Fruit fly (Drosophila melanogaster) whole organism, embryonic: ENCODE results near the gene Agpat1.

ENCODE experiments used
- Aef1 ChIP-seq: fragments of 200-800 bp; sonication (Bioruptor generic); IDR thresholded peaks from 3 replicates; pipeline ENCODE4 v1.3.6; 2022; ENCODE audit warnings: missing biosample characterization, missing genetic modification characterization
- CG1024 ChIP-seq: fragments of 200-800 bp; sonication (Bioruptor generic); IDR thresholded peaks from 2 replicates; pipeline ENCODE4 v1.3.6; 2022; ENCODE audit warnings: missing biosample characterization, missing genetic modification characterization
- CG10366 ChIP-seq: fragments of 200-800 bp; sonication (Bioruptor generic); IDR thresholded peaks from 2 replicates; pipeline ENCODE4 v1.3.6; 2022; ENCODE audit warnings: missing biosample characterization, missing genetic modification characterization
- CG10543 ChIP-seq: fragments of 200-800 bp; sonication (Bioruptor generic); optimal IDR thresholded peaks from 3 replicates; lab custom pipeline; 2017; ENCODE audit warnings: missing biosample characterization, mild to moderate bottlenecking, missing genetic modification characterization, moderate library complexity
- CG12071 ChIP-seq: fragments of 200-800 bp; sonication (Bioruptor generic); optimal IDR thresholded peaks from 3 replicates; lab custom pipeline; 2018; ENCODE audit warnings: missing biosample characterization, mild to moderate bottlenecking, missing genetic modification characterization
- CG12299 ChIP-seq: fragments of 200-800 bp; sonication (Bioruptor generic); optimal IDR thresholded peaks from 2 replicates; lab custom pipeline; 2018; ENCODE audit warnings: missing biosample characterization, mild to moderate bottlenecking, missing genetic modification characterization
- CG1233 ChIP-seq: fragments of 200-800 bp; sonication (Bioruptor generic); optimal IDR thresholded peaks from 4 replicates; lab custom pipeline; 2018; ENCODE audit warnings: missing biosample characterization, mild to moderate bottlenecking, missing genetic modification characterization
- CG16813 ChIP-seq: fragments of 200-800 bp; sonication (Bioruptor generic); IDR thresholded peaks from 3 replicates; pipeline ENCODE4 v1.3.6; 2022; ENCODE audit warnings: missing biosample characterization, missing genetic modification characterization; ENCODE audit not compliant: partially characterized antibody
- CG17186 ChIP-seq: fragments of 200-800 bp; sonication (Bioruptor generic); optimal IDR thresholded peaks from 3 replicates; lab custom pipeline; 2017; ENCODE audit warnings: missing biosample characterization, missing genetic modification reagents, missing genetic modification characterization
- CG1792 ChIP-seq: fragments of 200-800 bp; sonication (Bioruptor generic); optimal IDR thresholded peaks from 2 replicates; lab custom pipeline; 2016; ENCODE audit warnings: missing biosample characterization, missing genetic modification characterization
- CG2120 ChIP-seq: fragments of 200-800 bp; sonication (Bioruptor generic); optimal IDR thresholded peaks from 3 replicates; lab custom pipeline; 2016; ENCODE audit warnings: missing biosample characterization, missing genetic modification characterization
- CG2129 ChIP-seq: fragments of 200-800 bp; sonication (Bioruptor generic); IDR thresholded peaks from 2 replicates; pipeline ENCODE4 v1.3.6; 2022; ENCODE audit warnings: missing biosample characterization, missing genetic modification characterization; ENCODE audit not compliant: partially characterized antibody
- CG30431 ChIP-seq: fragments of 200-800 bp; sonication (Bioruptor generic); optimal IDR thresholded peaks from 2 replicates; lab custom pipeline; 2017; ENCODE audit warnings: missing biosample characterization, missing genetic modification characterization
- CG32532 ChIP-seq: fragments of 200-800 bp; sonication (Bioruptor generic); IDR thresholded peaks from 2 replicates; pipeline ENCODE4 v1.3.6; 2022; ENCODE audit warnings: missing biosample characterization, missing genetic modification characterization
- CG32772 ChIP-seq: fragments of 200-800 bp; sonication (Bioruptor generic); IDR thresholded peaks from 2 replicates; pipeline ENCODE4 v1.3.6; 2022; ENCODE audit warnings: missing biosample characterization, missing genetic modification characterization
- CG34422 ChIP-seq: fragments of 200-800 bp; sonication (Bioruptor generic); IDR thresholded peaks from 3 replicates; pipeline ENCODE4 v1.3.6; 2022; ENCODE audit warnings: missing biosample characterization, missing genetic modification characterization
- CG3995 ChIP-seq: fragments of 200-800 bp; sonication (Bioruptor generic); optimal IDR thresholded peaks from 3 replicates; lab custom pipeline; 2016; ENCODE audit warnings: missing biosample characterization, missing genetic modification characterization
- CG4404 ChIP-seq: fragments of 200-800 bp; sonication (Bioruptor generic); IDR thresholded peaks from 2 replicates; pipeline ENCODE4 v1.3.6; 2022; ENCODE audit warnings: missing biosample characterization, missing genetic modification characterization
- CG6654 ChIP-seq: fragments of 200-800 bp; sonication (Bioruptor generic); optimal IDR thresholded peaks from 2 replicates; lab custom pipeline; 2017; ENCODE audit warnings: missing biosample characterization, mild to moderate bottlenecking, missing genetic modification characterization
- CG6854 ChIP-seq: fragments of 200-800 bp; sonication (Bioruptor generic); optimal IDR thresholded peaks from 3 replicates; lab custom pipeline; 2017; ENCODE audit warnings: missing biosample characterization, mild to moderate bottlenecking, missing genetic modification characterization
- CG7357 ChIP-seq: fragments of 200-800 bp; sonication (Bioruptor generic); IDR thresholded peaks from 3 replicates; pipeline ENCODE4 v1.3.6; 2022; ENCODE audit warnings: missing biosample characterization, missing genetic modification characterization
- CG8388 ChIP-seq: fragments of 200-800 bp; sonication (Bioruptor generic); optimal IDR thresholded peaks from 2 replicates; lab custom pipeline; 2019; ENCODE audit warnings: missing biosample characterization, mild to moderate bottlenecking, missing genetic modification characterization, moderate library complexity
- CG9215 ChIP-seq: fragments of 200-800 bp; sonication (Bioruptor generic); IDR thresholded peaks from 2 replicates; pipeline ENCODE4 v1.3.6; 2022; ENCODE audit warnings: missing biosample characterization, missing genetic modification characterization
- CG9876 ChIP-seq: fragments of 200-800 bp; sonication (Bioruptor generic); optimal IDR thresholded peaks from 2 replicates; lab custom pipeline; 2016; ENCODE audit warnings: missing biosample characterization, missing genetic modification characterization
- CG9932 ChIP-seq: fragments of 200-800 bp; sonication (Bioruptor generic); IDR thresholded peaks from 2 replicates; pipeline ENCODE4 v1.3.6; 2022; ENCODE audit warnings: missing biosample characterization, missing genetic modification characterization
- Dbx ChIP-seq: fragments of 200-800 bp; sonication (Bioruptor generic); IDR thresholded peaks from 3 replicates; pipeline ENCODE4 v1.3.6; 2022; ENCODE audit warnings: missing biosample characterization, missing genetic modification characterization
- Mes4 ChIP-seq: fragments of 200-800 bp; sonication (Bioruptor generic); optimal IDR thresholded peaks from 2 replicates; lab custom pipeline; 2016; ENCODE audit warnings: missing biosample characterization, missing genetic modification characterization
- Ssrp ChIP-seq: fragments of 200-800 bp; sonication (Bioruptor generic); optimal IDR thresholded peaks from 2 replicates; lab custom pipeline; 2018; ENCODE audit warnings: missing biosample characterization, mild to moderate bottlenecking, missing genetic modification characterization, moderate library complexity
- Trl ChIP-seq, 3 experiments: fragments of >200 bp in 2 of 3; fragments of 200-800 bp in 1 of 3; sonication (Bioruptor generic) in 1 of 3; optimal IDR thresholded peaks; 2 replicates in 1 of 3; 3 replicates in 2 of 3; lab custom pipeline; 2016 to 2017; ENCODE audit warnings: missing biosample characterization in 1 of 3, missing genetic modification characterization in 1 of 3
- ac ChIP-seq: fragments of 200-800 bp; sonication (Bioruptor generic); optimal IDR thresholded peaks from 3 replicates; lab custom pipeline; 2017; ENCODE audit warnings: missing biosample characterization, mild to moderate bottlenecking, missing genetic modification characterization
- ash1 ChIP-seq: fragments of 200-800 bp; sonication (Bioruptor generic); optimal IDR thresholded peaks from 2 replicates; lab custom pipeline; 2018; ENCODE audit warnings: missing biosample characterization, mild to moderate bottlenecking, missing genetic modification characterization
- caup ChIP-seq: fragments of 200-800 bp; sonication (Bioruptor generic); optimal IDR thresholded peaks from 3 replicates; lab custom pipeline; 2017; ENCODE audit warnings: missing biosample characterization, mild to moderate bottlenecking, missing genetic modification characterization, moderate library complexity; ENCODE audit not compliant: severe bottlenecking
- chif ChIP-seq, 2 experiments: fragments of 200-800 bp; sonication (Bioruptor generic); optimal IDR thresholded peaks; 3 replicates each; lab custom pipeline; 2016; ENCODE audit warnings: missing biosample characterization in 2 of 2, missing genetic modification characterization in 2 of 2
- chn ChIP-seq: fragments of 200-800 bp; sonication (Bioruptor generic); optimal IDR thresholded peaks from 2 replicates; lab custom pipeline; 2016; ENCODE audit warnings: missing biosample characterization, missing genetic modification characterization
- crc ChIP-seq: fragments of 200-800 bp; sonication (Bioruptor generic); optimal IDR thresholded peaks from 2 replicates; lab custom pipeline; 2016; ENCODE audit warnings: missing biosample characterization, missing genetic modification characterization
- dati ChIP-seq: fragments of 200-800 bp; sonication (Bioruptor generic); IDR thresholded peaks from 2 replicates; pipeline ENCODE4 v1.3.6; 2022; ENCODE audit warnings: missing biosample characterization, missing genetic modification characterization
- disco-r ChIP-seq: fragments of 200-800 bp; sonication (Bioruptor generic); optimal IDR thresholded peaks from 2 replicates; lab custom pipeline; 2016; ENCODE audit warnings: missing biosample characterization, missing genetic modification characterization
- exex ChIP-seq: fragments of 200-800 bp; sonication (Bioruptor generic); optimal IDR thresholded peaks from 4 replicates; lab custom pipeline; 2018; ENCODE audit warnings: missing biosample characterization, mild to moderate bottlenecking, missing genetic modification characterization, moderate library complexity
- fd96Cb ChIP-seq: fragments of 200-800 bp; sonication (Bioruptor generic); optimal IDR thresholded peaks from 2 replicates; lab custom pipeline; 2018; ENCODE audit warnings: missing biosample characterization, mild to moderate bottlenecking, missing genetic modification characterization, moderate library complexity
- ftz-f1 ChIP-seq: fragments of 200-800 bp; sonication (Bioruptor generic); optimal IDR thresholded peaks from 2 replicates; lab custom pipeline; 2016; ENCODE audit warnings: missing biosample characterization, missing genetic modification characterization
- gfzf ChIP-seq: fragments of 200-800 bp; sonication (Bioruptor generic); optimal IDR thresholded peaks from 2 replicates; lab custom pipeline; 2016; ENCODE audit warnings: missing biosample characterization, mild to moderate bottlenecking, missing genetic modification characterization, moderate library complexity
- hth ChIP-seq: fragments of >200 bp; optimal IDR thresholded peaks from 2 replicates; lab custom pipeline; 2017; ENCODE audit warnings: inconsistent platforms
- maf-S ChIP-seq: fragments of 200-800 bp; sonication (Bioruptor generic); optimal IDR thresholded peaks from 2 replicates; lab custom pipeline; 2016; ENCODE audit warnings: missing biosample characterization, missing genetic modification characterization
- mirr ChIP-seq: fragments of 200-800 bp; sonication (Bioruptor generic); optimal IDR thresholded peaks from 3 replicates; lab custom pipeline; 2018; ENCODE audit warnings: missing biosample characterization, mild to moderate bottlenecking, missing genetic modification characterization
- nau ChIP-seq: fragments of 200-800 bp; sonication (Bioruptor generic); optimal IDR thresholded peaks from 3 replicates; lab custom pipeline; 2017; ENCODE audit warnings: missing biosample characterization, mild to moderate bottlenecking, missing genetic modification characterization, missing genetic modification reagents
- oc ChIP-seq: fragments of 200-800 bp; sonication (Bioruptor generic); optimal IDR thresholded peaks from 2 replicates; lab custom pipeline; 2018; ENCODE audit warnings: missing biosample characterization, mild to moderate bottlenecking, missing genetic modification characterization, moderate library complexity
- peb ChIP-seq: fragments of 200-800 bp; sonication (Bioruptor generic); IDR thresholded peaks from 2 replicates; pipeline ENCODE4 v1.3.6; 2022; ENCODE audit warnings: missing biosample characterization, missing genetic modification characterization
- slp2 ChIP-seq: fragments of 200-800 bp; sonication (Bioruptor generic); optimal IDR thresholded peaks from 2 replicates; lab custom pipeline; 2016; ENCODE audit warnings: missing biosample characterization, missing genetic modification characterization
- so ChIP-seq: fragments of 200-800 bp; sonication (Bioruptor generic); IDR thresholded peaks from 3 replicates; pipeline ENCODE4 v1.3.6; 2022; ENCODE audit warnings: missing biosample characterization, missing genetic modification characterization
- wdn ChIP-seq: fragments of 200-800 bp; sonication (Bioruptor generic); IDR thresholded peaks from 2 replicates; pipeline ENCODE4 v1.3.6; 2022; ENCODE audit warnings: missing biosample characterization, missing genetic modification characterization

Gene Agpat1

dm6 chrX:12753602-12754347 is 11.3 kb upstream of the Agpat1 start (continued):
- no peak for TF ChIP-seq CG1792 (GFP tag; lab: Kevin White, UChicago)
- peak; percentile 50 for TF ChIP-seq Aef1
- TF ChIP-seq chn (GFP tag; lab: Kevin White, UChicago), result no peak
- TF ChIP-seq CG6854 (GFP tag; lab: Kevin White, UChicago), result no peak
- peak; percentile 85 for TF ChIP-seq CG32772 (GFP tag; lab: Robert Waterston, UW)
- no peak for TF ChIP-seq crc (GFP tag; lab: Kevin White, UChicago)
- TF ChIP-seq exex (tag; lab: Kevin White, UChicago), result peak; percentile 11
- no peak for TF ChIP-seq dati (GFP tag; lab: Robert Waterston, UW)
- TF ChIP-seq CG34422 (GFP tag; lab: Robert Waterston, UW), result no peak
- no peak for TF ChIP-seq ac (GFP tag; lab: Kevin White, UChicago)
- TF ChIP-seq nau (GFP tag; lab: Kevin White, UChicago), result peak; percentile 18
- peak; percentile 83 for TF ChIP-seq ash1 (GFP tag; lab: Kevin White, UChicago)
- no peak for TF ChIP-seq CG8388 (GFP tag; lab: Kevin White, UChicago)
- TF ChIP-seq CG9215 (GFP tag; lab: Robert Waterston, UW), result no peak
- no peak for TF ChIP-seq disco-r (GFP tag; lab: Kevin White, UChicago)
- TF ChIP-seq CG3995 (GFP tag; lab: Kevin White, UChicago), result no peak
- no peak for TF ChIP-seq ftz-f1
- TF ChIP-seq so, result peak; percentile 57; the same call in 1 of the 3 replicates
- no peak for TF ChIP-seq Ssrp (tag; lab: Kevin White, UChicago)
- TF ChIP-seq CG9876 (GFP tag; lab: Kevin White, UChicago), result no peak
- TF ChIP-seq slp2 (GFP tag; lab: Kevin White, UChicago), result no peak
- no peak for TF ChIP-seq CG7357 (GFP tag; lab: Robert Waterston, UW)
- TF ChIP-seq wdn (GFP tag; lab: Robert Waterston, UW), result no peak
- no peak for TF ChIP-seq CG2129
- TF ChIP-seq oc, result peak; percentile 89
- TF ChIP-seq fd96Cb, result no peak
- TF ChIP-seq gfzf (GFP tag; lab: Kevin White, UChicago), result no peak
- TF ChIP-seq CG12299 (tag; lab: Kevin White, UChicago), result no peak
- TF ChIP-seq chif (GFP tag; optimal IDR thresholded peaks at IDR 0.05; lab: Kevin White, UChicago), result no peak
- peak; percentile 22; the same call in 1 of the 2 replicates for TF ChIP-seq CG32532 (GFP tag; lab: Robert Waterston, UW)
- TF ChIP-seq CG12071 (GFP tag; lab: Kevin White, UChicago), result no peak
- no peak for TF ChIP-seq Mes4 (GFP tag; lab: Kevin White, UChicago)
- no peak for TF ChIP-seq CG4404 (GFP tag; lab: Robert Waterston, UW)
- TF ChIP-seq CG6654 (GFP tag; lab: Kevin White, UChicago), result no peak
- TF ChIP-seq CG10366 (GFP tag; lab: Robert Waterston, UW), result peak; percentile 38; the same call in 1 of the 2 replicates
- no peak for TF ChIP-seq CG1233 (GFP tag; lab: Kevin White, UChicago)
- TF ChIP-seq CG16813 (GFP tag; lab: Robert Waterston, UW), result no peak
- TF ChIP-seq CG30431, result no peak
- no peak for TF ChIP-seq peb (GFP tag; lab: Robert Waterston, UW)
- peak; percentile 2 for TF ChIP-seq caup (GFP tag; lab: Kevin White, UChicago)
- no peak for TF ChIP-seq CG2120 (GFP tag; lab: Kevin White, UChicago)
- TF ChIP-seq CG9932 (GFP tag; lab: Robert Waterston, UW), result no peak
- TF ChIP-seq maf-S (GFP tag; lab: Kevin White, UChicago), result no peak
- peak; percentile 83 for TF ChIP-seq CG10543
- no peak for TF ChIP-seq CG17186
- no peak for TF ChIP-seq hth (lab: Kevin White, UChicago)
- TF ChIP-seq Dbx (GFP tag; lab: Robert Waterston, UW), result 0 out of 3 replicates have a peak, but pooled peaks have one; percentile 17
- peak; percentile 62 to 68 for TF ChIP-seq Trl (optimal IDR thresholded peaks at IDR 0.05; lab: Kevin White, UChicago)
- no peak for TF ChIP-seq Trl (GFP tag; optimal IDR thresholded peaks at IDR 0.05; lab: Kevin White, UChicago)
- no peak for TF ChIP-seq CG1024 (GFP tag; lab: Robert Waterston, UW)
- TF ChIP-seq mirr (GFP tag; lab: Kevin White, UChicago), result peak; percentile 23
